Worm (Caenorhabditis elegans): ENCODE measurements around the gene T07F8.4.

T07F8.4 gene

ce11 chrII:7151969-7152631 lies 20.3 kb upstream of the T07F8.4 start, which contains the start of gene fust-1 (continued):
- peak; percentile 86 for TF ChIP-seq php-3 (GFP tag; IDR thresholded peaks at IDR 0.05)
- peak; percentile 90 for TF ChIP-seq nhr-48 (tag; optimal IDR thresholded peaks at IDR 0.05)
- peak; percentile 84 for TF ChIP-seq ztf-7 (tag; optimal IDR thresholded peaks at IDR 0.05)
- peak; percentile 94 for TF ChIP-seq ceh-20 (GFP tag; IDR thresholded peaks at IDR 0.05)
- TF ChIP-seq lin-15B (tag; optimal IDR thresholded peaks at IDR 0.05), result peak; percentile 63
- peak; percentile 65 for TF ChIP-seq zfp-2 (tag; optimal IDR thresholded peaks at IDR 0.05)
- TF ChIP-seq unc-39 (tag; optimal IDR thresholded peaks at IDR 0.05), result no peak
- peak; percentile 94 for TF ChIP-seq lin-13 (GFP tag; optimal IDR thresholded peaks at IDR 0.05)
- TF ChIP-seq Y5F2A.4 (GFP tag; optimal IDR thresholded peaks at IDR 0.05), result peak; percentile 21
- peak; percentile 94 for TF ChIP-seq nhr-102 (tag; optimal IDR thresholded peaks at IDR 0.05)
- TF ChIP-seq pha-4 (GFP tag; IDR thresholded peaks at IDR 0.05), result peak; percentile 94
- peak; percentile 73 for TF ChIP-seq pha-4 (tag; optimal IDR thresholded peaks at IDR 0.05)
- TF ChIP-seq F26F4.8 (GFP tag; conservative IDR thresholded peaks at IDR 0.05), result no peak
- TF ChIP-seq mep-1 (tag; optimal IDR thresholded peaks at IDR 0.05), result peak; percentile 96
- TF ChIP-seq nhr-28 (tag; optimal IDR thresholded peaks at IDR 0.05), result peak; percentile 87
- peak; percentile 16 for TF ChIP-seq ceh-32 (tag; optimal IDR thresholded peaks at IDR 0.05; ENCODE audit: poor library complexity)
- TF ChIP-seq F10B5.3 (tag; optimal IDR thresholded peaks at IDR 0.05), result peak; percentile 89

ce11 chrII:7148099-7148498 lies 16.3 kb upstream of the T07F8.4 start, which contains the start of gene T07F8.1:
T07F8.1 (plus strand) TSS chrII:7148399.
- TF ChIP-seq zfp-3 (GFP tag; conservative IDR thresholded peaks at IDR 0.05) (no peak), lin-1 (GFP tag; IDR thresholded peaks at IDR 0.05) (no peak), F37D6.2 (tag; optimal IDR thresholded peaks at IDR 0.05) (no peak), jun-1 (tag; optimal IDR thresholded peaks at IDR 0.05) (no peak), nhr-11 (tag; optimal IDR thresholded peaks at IDR 0.05) (no peak), daf-8 (GFP tag; IDR thresholded peaks at IDR 0.05) (no peak), zip-11 (GFP tag; IDR thresholded peaks at IDR 0.05) (no peak), Y75B8A.6 (GFP tag; IDR thresholded peaks at IDR 0.05) (no peak), spr-1 (tag; optimal IDR thresholded peaks at IDR 0.05) (no peak), mes-2 (tag; optimal IDR thresholded peaks at IDR 0.05; ENCODE audit: poor library complexity, severe bottlenecking) (no peak), ctbp-1 (GFP tag; IDR thresholded peaks at IDR 0.05) (no peak), hlh-30 (tag; optimal IDR thresholded peaks at IDR 0.05; ENCODE audit: insufficient read depth) (no peak), tra-1 (GFP tag; IDR thresholded peaks at IDR 0.05) (no peak), egl-27 (tag; optimal IDR thresholded peaks at IDR 0.05) (no peak), zip-2 (tag; optimal IDR thresholded peaks at IDR 0.05) (no peak), ceh-82 (tag; optimal IDR thresholded peaks at IDR 0.05) (no peak)

ce11 chrII:7147550-7147949 lies 15.7 kb upstream of the T07F8.4 start:
- no peak for TF ChIP-seq F44E2.7 (GFP tag; IDR thresholded peaks at IDR 0.05)
- no peak for TF ChIP-seq mes-2 (tag; optimal IDR thresholded peaks at IDR 0.05; ENCODE audit: poor library complexity, severe bottlenecking)
- TF ChIP-seq lin-29 (GFP tag; IDR thresholded peaks at IDR 0.05), result no peak
- peak; percentile 50 for TF ChIP-seq F49E8.2 (tag; optimal IDR thresholded peaks at IDR 0.05; ENCODE audit: borderline replicate concordance)
- peak; percentile 21 for TF ChIP-seq dpl-1 (GFP tag; optimal IDR thresholded peaks at IDR 0.05)
- peak; percentile 72 for TF ChIP-seq aha-1 (tag)
- TF ChIP-seq ztf-7 (tag; optimal IDR thresholded peaks at IDR 0.05), result no peak
- TF ChIP-seq lin-38 (GFP tag; IDR thresholded peaks at IDR 0.05), result peak; percentile 93
- peak; percentile 34 for TF ChIP-seq dve-1 (tag; optimal IDR thresholded peaks at IDR 0.05; ENCODE audit: insufficient read depth)
- no peak for TF ChIP-seq ztf-11 (tag; optimal IDR thresholded peaks at IDR 0.05)
- no peak for TF ChIP-seq dmd-8 (GFP tag; IDR thresholded peaks at IDR 0.05)
- TF ChIP-seq unc-39 (tag; optimal IDR thresholded peaks at IDR 0.05), result no peak
- peak; percentile 17 for TF ChIP-seq lin-13 (GFP tag; optimal IDR thresholded peaks at IDR 0.05)
- TF ChIP-seq egl-27 (tag; optimal IDR thresholded peaks at IDR 0.05), result no peak
- no peak for TF ChIP-seq daf-16 (GFP tag; optimal IDR thresholded peaks at IDR 0.05)
- no peak for TF ChIP-seq daf-16 (tag; optimal IDR thresholded peaks at IDR 0.05)
- peak; percentile 32 for TF ChIP-seq mep-1 (tag; optimal IDR thresholded peaks at IDR 0.05)
- no peak for TF ChIP-seq daf-12 (tag; optimal IDR thresholded peaks at IDR 0.05)
- no peak for TF ChIP-seq nhr-102 (tag; optimal IDR thresholded peaks at IDR 0.05)
- peak in 1 of 2 experiments; percentile 79 for TF ChIP-seq lsy-2 (tag; optimal IDR thresholded peaks at IDR 0.05)
- TF ChIP-seq unc-130 (GFP tag; optimal IDR thresholded peaks at IDR 0.05), result peak; percentile 32
